Worm (Caenorhabditis elegans) whole organism, L4/young adult: ENCODE results near the gene idpb-5.

Experiments used
- W03F9.2 ChIP-seq: fragments of 150-350 bp; optimal IDR thresholded peaks from 2 replicates; lab custom pipeline; 2014; ENCODE audit warnings: missing biosample characterization, missing genetic modification characterization
- him-1 ChIP-seq: sonication (generic microtip); optimal IDR thresholded peaks from 2 replicates; lab custom pipeline; 2016; ENCODE audit warnings: missing genotype, missing genetic modification reagents, missing genetic modification characterization, missing compliant biosample characterization

ce11 chrV:11845492-11845891 lies 6.2 kb downstream of the idpb-5 start, which contains the start of gene hmp-1:
- no peak for TF ChIP-seq him-1 (tag; lab: Kevin White, UChicago)
- no peak for TF ChIP-seq W03F9.2 (tag; lab: Kevin White, UChicago)
